Fruit fly (Drosophila melanogaster): ENCODE results near the gene rtp.

rtp gene

dm6 chr3R:5203796-5204195 lies 33.3 kb downstream of the rtp start:
- no peak for TF ChIP-seq Dll (optimal IDR thresholded peaks at IDR 0.05)
- no peak for TF ChIP-seq psq (optimal IDR thresholded peaks at IDR 0.05)
- no peak for TF ChIP-seq CG8478 (optimal IDR thresholded peaks at IDR 0.05)
- no peak for TF ChIP-seq EcR (GFP tag; optimal IDR thresholded peaks at IDR 0.05)
- TF ChIP-seq usp (GFP tag; optimal IDR thresholded peaks at IDR 0.05) = no peak
- TF ChIP-seq pan (optimal IDR thresholded peaks at IDR 0.05) = no peak

DNA sequence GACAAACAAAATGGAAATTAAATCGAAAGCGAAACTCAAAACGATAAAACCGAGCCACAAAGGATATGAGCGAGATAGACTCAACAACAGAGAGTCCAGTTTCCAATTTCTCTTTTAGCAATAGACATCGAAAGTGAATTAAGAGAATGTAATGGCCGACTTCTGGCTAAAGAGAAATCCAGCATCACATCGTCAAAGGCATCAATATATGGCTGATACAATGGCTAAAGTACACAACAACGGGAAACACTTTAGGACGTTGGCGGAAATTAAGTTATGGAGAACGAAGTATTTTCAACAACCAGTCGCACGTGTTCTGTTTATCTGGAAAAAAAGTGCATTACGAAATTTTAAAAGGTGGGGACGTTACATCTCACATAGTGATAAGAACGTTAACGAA lies 37.5 kb downstream of the rtp start:
- no peak for TF ChIP-seq EcR (GFP tag; optimal IDR thresholded peaks at IDR 0.05)
- no peak for TF ChIP-seq Dll (optimal IDR thresholded peaks at IDR 0.05)
- TF ChIP-seq CG8478 (optimal IDR thresholded peaks at IDR 0.05) = no peak
- TF ChIP-seq psq (optimal IDR thresholded peaks at IDR 0.05) = no peak
- TF ChIP-seq usp (GFP tag; optimal IDR thresholded peaks at IDR 0.05) = no peak

dm6 chr3R:5198302-5198701 lies 38.8 kb downstream of the rtp start:
- TF ChIP-seq Dll (optimal IDR thresholded peaks at IDR 0.05) (no peak), pan (optimal IDR thresholded peaks at IDR 0.05) (no peak), psq (optimal IDR thresholded peaks at IDR 0.05) (no peak), usp (GFP tag; optimal IDR thresholded peaks at IDR 0.05) (no peak), CG8478 (optimal IDR thresholded peaks at IDR 0.05) (no peak), EcR (GFP tag; optimal IDR thresholded peaks at IDR 0.05) (no peak)

dm6 chr3R:5193271-5193670 lies 43.8 kb downstream of the rtp start:
- no peak for TF ChIP-seq Dll (optimal IDR thresholded peaks at IDR 0.05)
- no peak for TF ChIP-seq psq (optimal IDR thresholded peaks at IDR 0.05)
- no peak for TF ChIP-seq pan (optimal IDR thresholded peaks at IDR 0.05)
- TF ChIP-seq CG8478 (optimal IDR thresholded peaks at IDR 0.05) = no peak
- TF ChIP-seq EcR (GFP tag; optimal IDR thresholded peaks at IDR 0.05) = no peak
- TF ChIP-seq usp (GFP tag; optimal IDR thresholded peaks at IDR 0.05) = no peak

DNA sequence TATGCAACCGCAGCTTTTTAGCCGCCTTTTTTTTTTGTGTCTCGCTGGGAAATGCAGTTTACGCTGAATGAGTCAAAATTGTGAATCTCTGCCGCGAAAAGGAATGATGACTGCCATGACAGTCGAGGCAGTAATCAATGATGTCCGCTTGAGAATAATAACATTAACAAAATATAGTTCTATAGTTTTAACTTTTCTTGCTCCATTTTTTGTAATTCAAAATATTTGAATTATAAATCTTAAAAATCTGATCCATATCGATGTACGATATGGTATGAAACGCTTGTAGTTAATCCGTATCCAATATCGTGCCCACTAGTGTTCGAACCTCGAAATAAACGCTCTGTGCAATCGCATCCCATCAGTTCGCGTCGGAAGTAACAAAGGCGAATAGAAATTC lies 49.3 kb downstream of the rtp start:
- TF ChIP-seq psq (optimal IDR thresholded peaks at IDR 0.05) (no peak), EcR (GFP tag; optimal IDR thresholded peaks at IDR 0.05) (no peak), CG8478 (optimal IDR thresholded peaks at IDR 0.05) (no peak), usp (GFP tag; optimal IDR thresholded peaks at IDR 0.05) (no peak), pan (optimal IDR thresholded peaks at IDR 0.05) (no peak), Dll (optimal IDR thresholded peaks at IDR 0.05) (no peak)
